Fruit fly (Drosophila melanogaster) whole organism, embryonic: ENCODE data around the gene Glut3.

Source experiments
- CG13123 ChIP-seq: fragments of 200-800 bp; sonication (Bioruptor generic); optimal IDR thresholded peaks from 2 replicates; lab custom pipeline; 2016; ENCODE audit warnings: missing biosample characterization, missing genetic modification characterization
- CG1647 ChIP-seq: fragments of 200-800 bp; sonication (Bioruptor generic); optimal IDR thresholded peaks from 3 replicates; lab custom pipeline; 2016; ENCODE audit warnings: missing biosample characterization, missing genetic modification characterization
- CG16779 ChIP-seq: fragments of 200-800 bp; sonication (Bioruptor generic); IDR thresholded peaks from 2 replicates; pipeline ENCODE4 v1.3.6; 2022; ENCODE audit warnings: missing biosample characterization, missing genetic modification characterization
- CG6854 ChIP-seq: fragments of 200-800 bp; sonication (Bioruptor generic); optimal IDR thresholded peaks from 3 replicates; lab custom pipeline; 2017; ENCODE audit warnings: missing biosample characterization, mild to moderate bottlenecking, missing genetic modification characterization
- CG7963 ChIP-seq: fragments of 200-800 bp; sonication (Bioruptor generic); IDR thresholded peaks from 3 replicates; pipeline ENCODE4 v1.3.6; 2022; ENCODE audit warnings: missing biosample characterization, missing genetic modification characterization; ENCODE audit not compliant: partially characterized antibody
- Hr39 ChIP-seq: fragments of >200 bp; optimal IDR thresholded peaks from 2 replicates; lab custom pipeline; 2017
- Usf ChIP-seq: fragments of 200-800 bp; sonication (Bioruptor generic); optimal IDR thresholded peaks from 2 replicates; lab custom pipeline; 2017; ENCODE audit warnings: missing genotype, missing biosample characterization, missing genetic modification characterization
- fd3F ChIP-seq: fragments of 200-800 bp; sonication (Bioruptor generic); optimal IDR thresholded peaks from 2 replicates; lab custom pipeline; 2018; ENCODE audit warnings: missing biosample characterization, mild to moderate bottlenecking, missing genetic modification characterization, moderate library complexity
- gfzf ChIP-seq: fragments of 200-800 bp; sonication (Bioruptor generic); optimal IDR thresholded peaks from 2 replicates; lab custom pipeline; 2016; ENCODE audit warnings: missing biosample characterization, mild to moderate bottlenecking, missing genetic modification characterization, moderate library complexity
- pho ChIP-seq: fragments of 200-800 bp; sonication (Bioruptor generic); optimal IDR thresholded peaks from 2 replicates; lab custom pipeline; 2016; ENCODE audit warnings: missing biosample characterization, missing genetic modification characterization
- trh ChIP-seq: fragments of 200-800 bp; sonication (Bioruptor generic); optimal IDR thresholded peaks from 2 replicates; lab custom pipeline; 2016; ENCODE audit warnings: missing biosample characterization, missing genetic modification characterization
- zen ChIP-seq: fragments of 200-800 bp; sonication (Bioruptor generic); optimal IDR thresholded peaks from 3 replicates; lab custom pipeline; 2018; ENCODE audit warnings: missing biosample characterization, mild to moderate bottlenecking, missing genetic modification characterization, moderate library complexity

DNA sequence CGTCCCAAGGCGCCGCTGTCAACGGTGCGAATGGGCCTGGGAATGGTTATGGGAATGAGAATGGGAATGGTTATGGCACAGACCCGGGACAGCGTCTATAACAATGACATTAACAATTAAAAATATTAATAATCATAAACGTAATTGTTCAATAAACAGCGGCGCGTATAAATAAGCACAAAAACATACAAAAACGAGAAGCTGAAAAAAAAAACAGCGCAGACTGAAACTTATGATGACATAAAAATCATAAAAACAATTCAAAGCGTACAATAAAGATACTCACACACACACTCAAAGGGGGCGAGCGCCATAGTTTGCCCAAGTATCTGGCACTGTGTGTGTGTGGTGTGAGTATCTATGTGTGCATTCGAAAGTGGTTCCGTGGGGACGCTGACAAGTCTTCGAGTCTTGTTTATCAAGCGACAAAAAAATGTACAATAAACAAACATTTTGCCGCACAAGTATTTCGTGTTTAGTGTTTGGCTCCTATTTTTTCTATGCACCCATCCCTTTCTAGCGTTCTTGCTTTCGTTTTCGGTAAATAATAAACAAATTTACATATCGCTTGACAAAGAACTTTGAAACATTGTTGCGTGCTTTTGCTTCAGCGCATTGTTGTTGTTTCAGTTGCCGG lies 25.1 kb downstream of the Glut3 start:
- TF ChIP-seq CG7963 (GFP tag; lab: Robert Waterston, UW) (no peak), CG13123 (no peak), gfzf (GFP tag; lab: Kevin White, UChicago) (no peak), CG16779 (GFP tag; lab: Robert Waterston, UW) (no peak), CG1647 (GFP tag; lab: Kevin White, UChicago) (no peak), pho (no peak), CG6854 (no peak), zen (no peak), fd3F (GFP tag; lab: Kevin White, UChicago) (no peak), trh (no peak), Hr39 (lab: Kevin White, UChicago) (no peak), Usf (GFP tag; lab: Kevin White, UChicago) (no peak)
